Fruit fly (Drosophila melanogaster) whole organism, pupa: ENCODE results near the gene primo-1.

Source experiments
- CG13204 ChIP-seq: fragments of 200-800 bp; sonication (Bioruptor generic); optimal IDR thresholded peaks from 2 replicates; lab custom pipeline; 2018; ENCODE audit warnings: missing biosample characterization, mild to moderate bottlenecking, missing genetic modification characterization, moderate library complexity
- CG15710 ChIP-seq: fragments of 200-800 bp; sonication (Bioruptor generic); optimal IDR thresholded peaks from 2 replicates; lab custom pipeline; 2018; ENCODE audit warnings: missing biosample characterization, mild to moderate bottlenecking, missing genetic modification characterization, moderate library complexity
- CG17806 ChIP-seq: fragments of 200-800 bp; sonication (Bioruptor generic); optimal IDR thresholded peaks from 2 replicates; lab custom pipeline; 2018; ENCODE audit warnings: missing biosample characterization, mild to moderate bottlenecking, missing genetic modification characterization, moderate library complexity
- CG32121 ChIP-seq: fragments of 200-800 bp; sonication (Bioruptor generic); IDR thresholded peaks from 2 replicates; pipeline ENCODE4 v1.3.6; 2022; ENCODE audit warnings: missing biosample characterization, missing genetic modification characterization
- CG4496 ChIP-seq: fragments of 200-800 bp; sonication (Bioruptor generic); IDR thresholded peaks from 3 replicates; pipeline ENCODE4 v1.3.6; 2022; ENCODE audit warnings: missing biosample characterization, missing genetic modification characterization
- CG8159 ChIP-seq: fragments of 200-800 bp; sonication (Bioruptor generic); optimal IDR thresholded peaks from 3 replicates; lab custom pipeline; 2018; ENCODE audit warnings: missing biosample characterization, mild to moderate bottlenecking, missing genetic modification characterization, moderate library complexity
- CG8301 ChIP-seq: fragments of 200-800 bp; sonication (Bioruptor generic); optimal IDR thresholded peaks from 2 replicates; lab custom pipeline; 2018; ENCODE audit warnings: missing biosample characterization, mild to moderate bottlenecking, missing genetic modification characterization
- D1 ChIP-seq: fragments of 200-800 bp; sonication (Bioruptor generic); optimal IDR thresholded peaks from 2 replicates; lab custom pipeline; 2018; ENCODE audit warnings: missing biosample characterization, mild to moderate bottlenecking, missing genetic modification characterization, moderate library complexity
- EcR ChIP-seq: fragments of 200-800 bp; sonication (Bioruptor generic); optimal IDR thresholded peaks from 3 replicates; lab custom pipeline; 2019; ENCODE audit warnings: missing biosample characterization, missing genetic modification characterization, mild to moderate bottlenecking, moderate library complexity, missing genetic modification reagents
- Pif1B ChIP-seq: fragments of 200-800 bp; sonication (Bioruptor generic); optimal IDR thresholded peaks from 3 replicates; lab custom pipeline; 2016; ENCODE audit warnings: missing biosample characterization, missing genetic modification characterization
- Snoo ChIP-seq: fragments of 200-800 bp; sonication (Bioruptor generic); optimal IDR thresholded peaks from 3 replicates; lab custom pipeline; 2017; ENCODE audit warnings: missing biosample characterization, mild to moderate bottlenecking, missing genetic modification characterization, inconsistent platforms
- gl ChIP-seq: fragments of 200-800 bp; sonication (Bioruptor generic); optimal IDR thresholded peaks from 2 replicates; lab custom pipeline; 2018; ENCODE audit warnings: missing biosample characterization, mild to moderate bottlenecking, missing genetic modification characterization
- rn ChIP-seq: fragments of 200-800 bp; sonication (Bioruptor generic); IDR thresholded peaks from 2 replicates; pipeline ENCODE4 v1.3.6; 2022; ENCODE audit warnings: missing biosample characterization, missing genetic modification characterization

dm6 chr3R:13709839-13710238, 1.8 kb downstream of the primo-1 start, which contains the start of gene Argp:
- TF ChIP-seq Pif1B (no peak), Snoo (tag; lab: Kevin White, UChicago) (no peak), CG13204 (GFP tag; lab: Kevin White, UChicago) (no peak), CG4496 (no peak), CG8159 (tag; lab: Kevin White, UChicago) (no peak), EcR (no peak), CG17806 (no peak), gl (tag; lab: Kevin White, UChicago) (no peak), CG32121 (GFP tag; lab: Robert Waterston, UW) (no peak), rn (GFP tag; lab: Robert Waterston, UW) (no peak), D1 (no peak), CG15710 (tag; lab: Kevin White, UChicago) (no peak), CG8301 (tag; lab: Kevin White, UChicago) (no peak)
